Worm (Caenorhabditis elegans): ENCODE measurements around the gene dli-1.

dli-1 gene

ce11 chrIV:13098652-13099051, at the start of gene dli-1, which contains the start of the genes tin-9.2 and exos-4.1:
Gene dli-1, minus strand, starts transcription at chrIV:13098792.
Gene tin-9.2, plus strand, starts transcription at chrIV:13098995.
Gene exos-4.1, plus strand, starts transcription at chrIV:13098999.
- TF ChIP-seq ref-2 (tag; optimal IDR thresholded peaks at IDR 0.05) (no peak), ceh-18 (tag; optimal IDR thresholded peaks at IDR 0.05) (no peak), ceh-24 (tag; optimal IDR thresholded peaks at IDR 0.05) (no peak), ceh-48 (tag; optimal IDR thresholded peaks at IDR 0.05) (no peak), nhr-232 (tag; optimal IDR thresholded peaks at IDR 0.05) (no peak), pag-3 (tag; optimal IDR thresholded peaks at IDR 0.05; ENCODE audit: borderline replicate concordance) (no peak), pha-4 (tag; optimal IDR thresholded peaks at IDR 0.05) (no peak), ceh-19 (GFP tag; optimal IDR thresholded peaks at IDR 0.05) (no peak), che-1 (tag; optimal IDR thresholded peaks at IDR 0.05) (no peak), sox-4 (tag; optimal IDR thresholded peaks at IDR 0.05) (no peak), ceh-30 (tag; optimal IDR thresholded peaks at IDR 0.05) (no peak), pat-9 (tag; optimal IDR thresholded peaks at IDR 0.05) (no peak), ceh-34 (tag; optimal IDR thresholded peaks at IDR 0.05) (peak; percentile 9), K02D7.2 (tag; optimal IDR thresholded peaks at IDR 0.05) (no peak), ceh-31 (tag; optimal IDR thresholded peaks at IDR 0.05) (peak; percentile 21), fkh-10 (GFP tag; optimal IDR thresholded peaks at IDR 0.05) (no peak), lim-6 (tag; optimal IDR thresholded peaks at IDR 0.05) (no peak), rnt-1 (tag; optimal IDR thresholded peaks at IDR 0.05) (peak; percentile 2), F13H6.1 (tag; optimal IDR thresholded peaks at IDR 0.05) (no peak), ttx-3 (tag; optimal IDR thresholded peaks at IDR 0.05) (no peak), hlh-8 (tag; optimal IDR thresholded peaks at IDR 0.05) (no peak), unc-42 (tag; optimal IDR thresholded peaks at IDR 0.05) (peak; percentile 95), hlh-30 (tag; optimal IDR thresholded peaks at IDR 0.05; ENCODE audit: insufficient read depth) (no peak), hlh-6 (tag; optimal IDR thresholded peaks at IDR 0.05) (no peak), fax-1 (tag; optimal IDR thresholded peaks at IDR 0.05) (peak; percentile 0), K09A11.1 (tag; optimal IDR thresholded peaks at IDR 0.05; ENCODE audit: insufficient read depth) (no peak), unc-3 (GFP tag; conservative IDR thresholded peaks at IDR 0.05) (no peak), unc-3 (tag; optimal IDR thresholded peaks at IDR 0.05) (no peak), tbx-7 (tag; optimal IDR thresholded peaks at IDR 0.05) (no peak), unc-55 (GFP tag; optimal IDR thresholded peaks at IDR 0.05) (no peak), ceh-6 (GFP tag; optimal IDR thresholded peaks at IDR 0.05) (no peak), syd-9 (tag; optimal IDR thresholded peaks at IDR 0.05) (no peak), pha-2 (tag; optimal IDR thresholded peaks at IDR 0.05) (no peak), ahr-1 (tag; optimal IDR thresholded peaks at IDR 0.05) (no peak), ceh-14 (tag; optimal IDR thresholded peaks at IDR 0.05) (peak; percentile 57), ceh-45 (GFP tag; IDR thresholded peaks at IDR 0.05) (no peak), mec-3 (tag; optimal IDR thresholded peaks at IDR 0.05; ENCODE audit: borderline replicate concordance) (no peak), dve-1 (tag; optimal IDR thresholded peaks at IDR 0.05) (no peak), C08G9.2 (tag; optimal IDR thresholded peaks at IDR 0.05) (no peak), T23F11.4 (GFP tag; optimal IDR thresholded peaks at IDR 0.05) (no peak), elt-2 (tag; optimal IDR thresholded peaks at IDR 0.05) (no peak), elt-4 (tag; optimal IDR thresholded peaks at IDR 0.05) (no peak), ceh-22 (tag; optimal IDR thresholded peaks at IDR 0.05) (no peak), ama-1 (optimal IDR thresholded peaks at IDR 0.05) (no peak), dmd-4 (tag; optimal IDR thresholded peaks at IDR 0.05; ENCODE audit: borderline replicate concordance) (no peak), pax-1 (tag; optimal IDR thresholded peaks at IDR 0.05) (no peak), nhr-11 (tag; optimal IDR thresholded peaks at IDR 0.05) (no peak), ets-4 (tag; optimal IDR thresholded peaks at IDR 0.05) (no peak), eyg-1 (tag; optimal IDR thresholded peaks at IDR 0.05) (no peak), odd-2 (tag; optimal IDR thresholded peaks at IDR 0.05) (no peak), ceh-2 (tag; optimal IDR thresholded peaks at IDR 0.05) (no peak), gmeb-2 (tag; optimal IDR thresholded peaks at IDR 0.05) (no peak), tbx-2 (tag; optimal IDR thresholded peaks at IDR 0.05) (peak; percentile 35), unc-86 (tag; optimal IDR thresholded peaks at IDR 0.05) (no peak), npax-4 (tag; optimal IDR thresholded peaks at IDR 0.05) (no peak)

Measured in whole organism, late embryonic.